Fruit fly (Drosophila melanogaster) whole organism, pupa: Measurements from ENCODE around the gene Phlpp.

Source experiments
- CG10348 ChIP-seq: fragments of 200-800 bp; sonication (Bioruptor generic); IDR thresholded peaks from 2 replicates; pipeline ENCODE4 v1.3.6; 2022; ENCODE audit warnings: missing biosample characterization, missing genetic modification characterization
- CG12605 ChIP-seq: fragments of 200-800 bp; sonication (Bioruptor generic); IDR thresholded peaks from 2 replicates; pipeline ENCODE4 v1.3.6; 2022; ENCODE audit warnings: missing biosample characterization, missing genetic modification characterization
- CG14655 ChIP-seq: fragments of 200-800 bp; sonication (Bioruptor generic); optimal IDR thresholded peaks from 3 replicates; lab custom pipeline; 2017; ENCODE audit warnings: mild to moderate bottlenecking, missing biosample characterization, missing genetic modification reagents, missing genetic modification characterization
- CG32121 ChIP-seq: fragments of 200-800 bp; sonication (Bioruptor generic); IDR thresholded peaks from 2 replicates; pipeline ENCODE4 v1.3.6; 2022; ENCODE audit warnings: missing biosample characterization, missing genetic modification characterization
- CG4496 ChIP-seq: fragments of 200-800 bp; sonication (Bioruptor generic); IDR thresholded peaks from 3 replicates; pipeline ENCODE4 v1.3.6; 2022; ENCODE audit warnings: missing biosample characterization, missing genetic modification characterization
- CG8159 ChIP-seq: fragments of 200-800 bp; sonication (Bioruptor generic); optimal IDR thresholded peaks from 3 replicates; lab custom pipeline; 2018; ENCODE audit warnings: missing biosample characterization, mild to moderate bottlenecking, missing genetic modification characterization, moderate library complexity
- CG8301 ChIP-seq: fragments of 200-800 bp; sonication (Bioruptor generic); optimal IDR thresholded peaks from 2 replicates; lab custom pipeline; 2018; ENCODE audit warnings: missing biosample characterization, mild to moderate bottlenecking, missing genetic modification characterization
- CG9948 ChIP-seq: fragments of 200-800 bp; sonication (Bioruptor generic); optimal IDR thresholded peaks from 2 replicates; lab custom pipeline; 2018; ENCODE audit warnings: missing biosample characterization, mild to moderate bottlenecking, missing genetic modification characterization, moderate library complexity
- EcR ChIP-seq: fragments of 200-800 bp; sonication (Bioruptor generic); optimal IDR thresholded peaks from 3 replicates; lab custom pipeline; 2019; ENCODE audit warnings: missing biosample characterization, missing genetic modification characterization, mild to moderate bottlenecking, moderate library complexity, missing genetic modification reagents
- Ets98B ChIP-seq: fragments of 200-800 bp; sonication (Bioruptor generic); IDR thresholded peaks from 2 replicates; pipeline ENCODE4 v1.3.6; 2022; ENCODE audit warnings: missing biosample characterization, missing genetic modification characterization
- Pif1A ChIP-seq: fragments of 200-800 bp; sonication (Bioruptor generic); optimal IDR thresholded peaks from 3 replicates; lab custom pipeline; 2016; ENCODE audit warnings: missing biosample characterization, missing genetic modification characterization
- Pif1B ChIP-seq: fragments of 200-800 bp; sonication (Bioruptor generic); optimal IDR thresholded peaks from 3 replicates; lab custom pipeline; 2016; ENCODE audit warnings: missing biosample characterization, missing genetic modification characterization
- Snoo ChIP-seq: fragments of 200-800 bp; sonication (Bioruptor generic); optimal IDR thresholded peaks from 3 replicates; lab custom pipeline; 2017; ENCODE audit warnings: missing biosample characterization, mild to moderate bottlenecking, missing genetic modification characterization, inconsistent platforms

- peak; percentile 76 for TF ChIP-seq Pif1A (GFP tag; lab: Kevin White, UChicago)
- peak; percentile 69 for TF ChIP-seq CG14655 (GFP tag; lab: Kevin White, UChicago)
- TF ChIP-seq CG4496, result peak; percentile 67; the same call in 2 of the 3 replicates
- peak; percentile 54; the same call in 1 of the 2 replicates for TF ChIP-seq CG12605 (GFP tag; lab: Robert Waterston, UW)
- TF ChIP-seq Snoo (tag; lab: Kevin White, UChicago), result peak; percentile 48
- TF ChIP-seq CG32121, result peak; percentile 76
- TF ChIP-seq CG8159 (tag; lab: Kevin White, UChicago), result peak; percentile 80
- TF ChIP-seq CG9948 (tag; lab: Kevin White, UChicago), result peak; percentile 66
- TF ChIP-seq Pif1B (GFP tag; lab: Kevin White, UChicago), result peak; percentile 42
- TF ChIP-seq CG10348, result peak; percentile 32; the same call in 1 of the 2 replicates
- TF ChIP-seq CG8301 (tag; lab: Kevin White, UChicago), result peak; percentile 61
- TF ChIP-seq EcR (GFP tag; lab: Kevin White, UChicago), result no peak
- peak; percentile 62; the same call in 1 of the 2 replicates for TF ChIP-seq Ets98B (GFP tag; lab: Robert Waterston, UW)
These were observed 46.9 kb upstream of the Phlpp start for dm6 chr2L:19011895-19012645.
